Worm (Caenorhabditis elegans): ENCODE measurements around the gene Y59C2A.1.

Y59C2A.1 gene

ce11 chrII:2191383-2191782, 16.5 kb upstream of the Y59C2A.1 start:
- TF ChIP-seq mls-2 (tag; optimal IDR thresholded peaks at IDR 0.05) = no peak
- no peak for TF ChIP-seq elt-3 (tag; optimal IDR thresholded peaks at IDR 0.05)
- no peak for TF ChIP-seq nhr-12 (tag; optimal IDR thresholded peaks at IDR 0.05)
- no peak for TF ChIP-seq nhr-2 (tag; optimal IDR thresholded peaks at IDR 0.05)
- TF ChIP-seq nhr-76 (tag; optimal IDR thresholded peaks at IDR 0.05) = no peak
- no peak for TF ChIP-seq ceh-39 (tag; optimal IDR thresholded peaks at IDR 0.05)
- no peak for TF ChIP-seq mab-5 (tag; optimal IDR thresholded peaks at IDR 0.05)
- no peak for TF ChIP-seq cnd-1 (tag; optimal IDR thresholded peaks at IDR 0.05)
- TF ChIP-seq ztf-11 (tag; optimal IDR thresholded peaks at IDR 0.05) = no peak
- TF ChIP-seq lsy-2 (tag; optimal IDR thresholded peaks at IDR 0.05) = no peak
- TF ChIP-seq elt-1 (tag; optimal IDR thresholded peaks at IDR 0.05; ENCODE audit: borderline replicate concordance, insufficient read depth) = no peak
- TF ChIP-seq snpc-4 (tag; optimal IDR thresholded peaks at IDR 0.05) = no peak
- TF ChIP-seq blmp-1 (tag; optimal IDR thresholded peaks at IDR 0.05) = no peak
- TF ChIP-seq nhr-28 (tag; optimal IDR thresholded peaks at IDR 0.05) = no peak
- no peak for TF ChIP-seq hlh-1 (tag; optimal IDR thresholded peaks at IDR 0.05)
- TF ChIP-seq ceh-83 (GFP tag; optimal IDR thresholded peaks at IDR 0.05) = no peak
- no peak for TF ChIP-seq ceh-43 (GFP tag; optimal IDR thresholded peaks at IDR 0.05)
- TF ChIP-seq nhr-237 (tag; optimal IDR thresholded peaks at IDR 0.05) = no peak
- no peak for TF ChIP-seq flh-1 (GFP tag; optimal IDR thresholded peaks at IDR 0.05)

ce11 chrII:2192267-2192666, 15.6 kb upstream of the Y59C2A.1 start:
- TF ChIP-seq bed-3 (GFP tag; optimal IDR thresholded peaks at IDR 0.05) (no peak), ceh-39 (tag; optimal IDR thresholded peaks at IDR 0.05) (no peak), lin-13 (tag; optimal IDR thresholded peaks at IDR 0.05) (no peak), mab-5 (tag; optimal IDR thresholded peaks at IDR 0.05) (no peak)

ce11 chrII:2195541-2195940, 12.4 kb upstream of the Y59C2A.1 start:
- peak; percentile 10 for TF ChIP-seq sptf-1 (tag; optimal IDR thresholded peaks at IDR 0.05)
- TF ChIP-seq zip-8 (tag; optimal IDR thresholded peaks at IDR 0.05) = no peak
- TF ChIP-seq ces-1 (GFP tag; optimal IDR thresholded peaks at IDR 0.05) = peak; percentile 64
- peak; percentile 42 for TF ChIP-seq nhr-237 (tag; optimal IDR thresholded peaks at IDR 0.05)
- TF ChIP-seq mep-1 (tag; optimal IDR thresholded peaks at IDR 0.05) = peak; percentile 27
- no peak for TF ChIP-seq blmp-1 (tag; optimal IDR thresholded peaks at IDR 0.05)
- peak; percentile 84 for TF ChIP-seq pha-4 (tag; optimal IDR thresholded peaks at IDR 0.05)

- TF ChIP-seq ceh-39 (tag; optimal IDR thresholded peaks at IDR 0.05) (no peak), mep-1 (tag; optimal IDR thresholded peaks at IDR 0.05) (no peak), nhr-237 (tag; optimal IDR thresholded peaks at IDR 0.05) (no peak), hlh-1 (tag; optimal IDR thresholded peaks at IDR 0.05) (no peak), elt-1 (tag; optimal IDR thresholded peaks at IDR 0.05; ENCODE audit: borderline replicate concordance, insufficient read depth) (no peak), elt-3 (tag; optimal IDR thresholded peaks at IDR 0.05) (no peak), M03D4.4 (tag; optimal IDR thresholded peaks at IDR 0.05) (no peak), ceh-43 (GFP tag; optimal IDR thresholded peaks at IDR 0.05) (no peak), nhr-12 (tag; optimal IDR thresholded peaks at IDR 0.05) (no peak), flh-1 (GFP tag; optimal IDR thresholded peaks at IDR 0.05) (no peak), nhr-28 (tag; optimal IDR thresholded peaks at IDR 0.05) (no peak), tbx-8 (GFP tag; optimal IDR thresholded peaks at IDR 0.05) (no peak), lin-32 (GFP tag; optimal IDR thresholded peaks at IDR 0.05) (no peak), snpc-4 (tag; optimal IDR thresholded peaks at IDR 0.05) (no peak), lin-13 (tag; optimal IDR thresholded peaks at IDR 0.05) (no peak), zip-8 (tag; optimal IDR thresholded peaks at IDR 0.05) (no peak), nhr-2 (tag; optimal IDR thresholded peaks at IDR 0.05) (no peak), unc-62 (GFP tag; optimal IDR thresholded peaks at IDR 0.05) (no peak)
Observed at ce11 chrII:2196742-2197141, 11.2 kb upstream of the Y59C2A.1 start.

ce11 chrII:2197555-2198288, 10.2 kb upstream of the Y59C2A.1 start, which contains the start of gene C33C12.1:
Gene C33C12.1 (plus strand): TSS chrII:2198238.
- no peak for TF ChIP-seq ceh-43 (GFP tag; optimal IDR thresholded peaks at IDR 0.05)
- peak; percentile 38 for TF ChIP-seq ces-1 (GFP tag; optimal IDR thresholded peaks at IDR 0.05)
